Fruit fly (Drosophila melanogaster) Kc167 (cell line): Measurements from ENCODE around the gene CG32148.

Experiments
- psq ChIP-seq: fragments of >200 bp; optimal IDR thresholded peaks from 2 replicates; lab custom pipeline; 2017; ENCODE audit warnings: missing external identifiers
- ttk ChIP-seq: sonication (Bioruptor generic); optimal IDR thresholded peaks from 2 replicates; lab custom pipeline; 2017; ENCODE audit warnings: missing external identifiers

- TF ChIP-seq ttk (lab: Kevin White, UChicago) (no peak), psq (lab: Kevin White, UChicago) (no peak)
Observed at dm6 chr3L:15047606-15048005, 24.3 kb downstream of the CG32148 start.
